Fruit fly (Drosophila melanogaster) whole organism, prepupa: Measurements from ENCODE around the gene Nrd1.

Source experiments
- Blimp-1 ChIP-seq: fragments of 200-800 bp; sonication (Bioruptor generic); optimal IDR thresholded peaks from 3 replicates; lab custom pipeline; 2017; ENCODE audit warnings: missing biosample characterization, missing genetic modification characterization, mild to moderate bottlenecking, moderate library complexity, missing genetic modification reagents
- CG10631 ChIP-seq: fragments of 200-800 bp; sonication (Bioruptor generic); optimal IDR thresholded peaks from 2 replicates; lab custom pipeline; 2016; ENCODE audit warnings: missing biosample characterization, missing genetic modification characterization
- CG10669 ChIP-seq: fragments of 200-800 bp; sonication (Bioruptor generic); optimal IDR thresholded peaks from 3 replicates; lab custom pipeline; 2018; ENCODE audit warnings: missing biosample characterization, mild to moderate bottlenecking, missing genetic modification characterization, moderate library complexity
- CG11294 ChIP-seq: fragments of 200-800 bp; sonication (Bioruptor generic); IDR thresholded peaks from 2 replicates; pipeline ENCODE4 v1.3.6; 2022; ENCODE audit warnings: missing biosample characterization, missing genetic modification characterization
- CG11762 ChIP-seq: fragments of 200-800 bp; sonication (Bioruptor generic); optimal IDR thresholded peaks from 3 replicates; lab custom pipeline; 2016; ENCODE audit warnings: missing biosample characterization, missing genetic modification characterization; ENCODE audit not compliant: insufficient read depth
- CG11902 ChIP-seq: fragments of 200-800 bp; sonication (Bioruptor generic); optimal IDR thresholded peaks from 3 replicates; lab custom pipeline; 2016; ENCODE audit warnings: missing biosample characterization, missing genetic modification characterization
- CG1621 ChIP-seq: fragments of 200-800 bp; sonication (Bioruptor generic); optimal IDR thresholded peaks from 3 replicates; lab custom pipeline; 2018; ENCODE audit warnings: missing biosample characterization, mild to moderate bottlenecking, missing genetic modification characterization
- CG16779 ChIP-seq: fragments of 200-800 bp; sonication (Bioruptor generic); optimal IDR thresholded peaks from 3 replicates; lab custom pipeline; 2017; ENCODE audit warnings: missing biosample characterization, mild to moderate bottlenecking, missing genetic modification characterization
- CG31627 ChIP-seq: fragments of 200-800 bp; sonication (Bioruptor generic); optimal IDR thresholded peaks from 3 replicates; lab custom pipeline; 2016; ENCODE audit warnings: missing biosample characterization, missing genetic modification characterization
- CG32006 ChIP-seq: fragments of 200-800 bp; sonication (Bioruptor generic); optimal IDR thresholded peaks from 3 replicates; lab custom pipeline; 2017; ENCODE audit warnings: missing biosample characterization, mild to moderate bottlenecking, missing genetic modification characterization
- CG34406 ChIP-seq: fragments of 200-800 bp; sonication (Bioruptor generic); optimal IDR thresholded peaks from 3 replicates; lab custom pipeline; 2016; ENCODE audit warnings: missing biosample characterization, missing genetic modification characterization
- CG3919 ChIP-seq: fragments of 200-800 bp; sonication (Bioruptor generic); optimal IDR thresholded peaks from 3 replicates; lab custom pipeline; 2016; ENCODE audit warnings: missing biosample characterization, missing genetic modification characterization
- CG4318 ChIP-seq: fragments of 200-800 bp; sonication (Bioruptor generic); optimal IDR thresholded peaks from 3 replicates; lab custom pipeline; 2017; ENCODE audit warnings: missing biosample characterization, mild to moderate bottlenecking, missing genetic modification characterization
- CG6163 ChIP-seq: fragments of 200-800 bp; sonication (Bioruptor generic); IDR thresholded peaks from 3 replicates; pipeline ENCODE4 v1.3.6; 2022; ENCODE audit warnings: missing biosample characterization, missing genetic modification characterization
- CG6276 ChIP-seq: fragments of 200-800 bp; sonication (Bioruptor generic); optimal IDR thresholded peaks from 2 replicates; lab custom pipeline; 2017; ENCODE audit warnings: missing biosample characterization, mild to moderate bottlenecking, missing genetic modification characterization
- CG6808 ChIP-seq: fragments of 200-800 bp; sonication (Bioruptor generic); optimal IDR thresholded peaks from 3 replicates; lab custom pipeline; 2017; ENCODE audit warnings: missing biosample characterization, missing genetic modification characterization, mild to moderate bottlenecking, moderate library complexity, missing genetic modification reagents
- CG6854 ChIP-seq: fragments of 200-800 bp; sonication (Bioruptor generic); optimal IDR thresholded peaks from 2 replicates; lab custom pipeline; 2017; ENCODE audit warnings: missing biosample characterization, mild to moderate bottlenecking, missing genetic modification characterization
- CG8632 ChIP-seq: fragments of 200-800 bp; sonication (Bioruptor generic); optimal IDR thresholded peaks from 3 replicates; lab custom pipeline; 2016; ENCODE audit warnings: missing biosample characterization, missing genetic modification characterization
- CG9139 ChIP-seq: fragments of 200-800 bp; sonication (Bioruptor generic); optimal IDR thresholded peaks from 3 replicates; lab custom pipeline; 2017; ENCODE audit warnings: missing biosample characterization, mild to moderate bottlenecking, missing genetic modification characterization
- Eip75B ChIP-seq: fragments of 200-800 bp; sonication (Bioruptor generic); optimal IDR thresholded peaks from 3 replicates; lab custom pipeline; 2016; ENCODE audit warnings: missing biosample characterization, missing genetic modification characterization
- Eip78C ChIP-seq: fragments of 200-800 bp; sonication (Bioruptor generic); peaks from one replicate; lab custom pipeline; 2016; ENCODE audit warnings: missing biosample characterization, missing genetic modification characterization
- Eip93F ChIP-seq: fragments of 200-800 bp; sonication (Bioruptor generic); optimal IDR thresholded peaks from 2 replicates; lab custom pipeline; 2016; ENCODE audit warnings: missing biosample characterization, mild to moderate bottlenecking, missing genetic modification characterization
- Ets96B ChIP-seq: fragments of 200-800 bp; optimal IDR thresholded peaks from 2 replicates; lab custom pipeline; 2019; ENCODE audit warnings: missing biosample characterization, mild to moderate bottlenecking, missing genetic modification characterization, moderate library complexity
- Gug ChIP-seq: fragments of 200-800 bp; sonication (Bioruptor generic); IDR thresholded peaks from 2 replicates; pipeline ENCODE4 v1.3.6; 2022; ENCODE audit warnings: missing biosample characterization, missing genetic modification characterization
- Hr38 ChIP-seq: sonication (Bioruptor generic); optimal IDR thresholded peaks from 2 replicates; lab custom pipeline; 2016; ENCODE audit warnings: missing biosample characterization, missing genetic modification characterization
- Hr39 ChIP-seq: fragments of 200-800 bp; sonication (Bioruptor generic); optimal IDR thresholded peaks from 2 replicates; lab custom pipeline; 2016; ENCODE audit warnings: missing biosample characterization, missing genetic modification characterization
- Hr4 ChIP-seq: fragments of 200-800 bp; sonication (Bioruptor generic); optimal IDR thresholded peaks from 3 replicates; lab custom pipeline; 2016; ENCODE audit warnings: missing biosample characterization, missing genetic modification characterization
- Lpt ChIP-seq: fragments of 200-800 bp; sonication (Bioruptor generic); optimal IDR thresholded peaks from 3 replicates; lab custom pipeline; 2016; ENCODE audit warnings: missing biosample characterization, missing genetic modification characterization
- Met ChIP-seq: fragments of 200-800 bp; sonication (Bioruptor generic); optimal IDR thresholded peaks from 3 replicates; lab custom pipeline; 2016; ENCODE audit warnings: missing biosample characterization, missing genetic modification characterization
- OdsH ChIP-seq: fragments of 200-800 bp; sonication (Bioruptor generic); optimal IDR thresholded peaks from 3 replicates; lab custom pipeline; 2016; ENCODE audit warnings: missing biosample characterization, missing genetic modification characterization
- Smox ChIP-seq: fragments of 200-800 bp; sonication (Bioruptor generic); optimal IDR thresholded peaks from 3 replicates; lab custom pipeline; 2016; ENCODE audit warnings: missing biosample characterization, missing genetic modification characterization
- Sox15 ChIP-seq: fragments of 200-800 bp; sonication (Bioruptor generic); optimal IDR thresholded peaks from 3 replicates; lab custom pipeline; 2016; ENCODE audit warnings: missing biosample characterization, missing genetic modification characterization
- achi ChIP-seq: fragments of 200-800 bp; sonication (Bioruptor generic); optimal IDR thresholded peaks from 3 replicates; lab custom pipeline; 2016; ENCODE audit warnings: missing biosample characterization, missing genetic modification characterization
- acj6 ChIP-seq: fragments of 200-800 bp; sonication (Bioruptor generic); optimal IDR thresholded peaks from 3 replicates; lab custom pipeline; 2016; ENCODE audit warnings: missing biosample characterization, missing genetic modification characterization
- cyc ChIP-seq: fragments of 200-800 bp; sonication (Bioruptor generic); optimal IDR thresholded peaks from 3 replicates; lab custom pipeline; 2016; ENCODE audit warnings: missing biosample characterization, missing genetic modification characterization
- dac ChIP-seq: fragments of 200-800 bp; sonication (Bioruptor generic); optimal IDR thresholded peaks from 2 replicates; lab custom pipeline; 2017; ENCODE audit warnings: missing biosample characterization, mild to moderate bottlenecking, missing genetic modification characterization
- dsx ChIP-seq: fragments of 200-800 bp; optimal IDR thresholded peaks from 3 replicates; lab custom pipeline; 2019; ENCODE audit warnings: missing biosample characterization, mild to moderate bottlenecking, missing genetic modification characterization, moderate library complexity; ENCODE audit not compliant: poor library complexity, severe bottlenecking
- esn ChIP-seq: fragments of 200-800 bp; sonication (Bioruptor generic); optimal IDR thresholded peaks from 2 replicates; lab custom pipeline; 2016; ENCODE audit warnings: missing biosample characterization, mild to moderate bottlenecking, missing genetic modification characterization, moderate library complexity
- fd85E ChIP-seq: fragments of 200-800 bp; sonication (Bioruptor generic); optimal IDR thresholded peaks from 3 replicates; lab custom pipeline; 2016; ENCODE audit warnings: missing biosample characterization, missing genetic modification characterization
- fkh ChIP-seq: fragments of 200-800 bp; sonication (Bioruptor generic); optimal IDR thresholded peaks from 3 replicates; lab custom pipeline; 2017; ENCODE audit warnings: missing biosample characterization, mild to moderate bottlenecking, missing genetic modification characterization, moderate library complexity
- lz ChIP-seq: fragments of 200-800 bp; sonication (Bioruptor generic); optimal IDR thresholded peaks from 3 replicates; lab custom pipeline; 2016; ENCODE audit warnings: missing biosample characterization, missing genetic modification characterization
- net ChIP-seq: fragments of 200-800 bp; sonication (Bioruptor generic); optimal IDR thresholded peaks from 3 replicates; lab custom pipeline; 2016; ENCODE audit warnings: missing biosample characterization, missing genetic modification characterization
- pdm3 ChIP-seq: fragments of 200-800 bp; sonication (Bioruptor generic); optimal IDR thresholded peaks from 3 replicates; lab custom pipeline; 2016; ENCODE audit warnings: missing biosample characterization, missing genetic modification characterization
- salr ChIP-seq, 2 experiments: fragments of 200-800 bp; sonication (Bioruptor generic); optimal IDR thresholded peaks; 3 replicates each; lab custom pipeline; 2016 to 2018; ENCODE audit warnings: missing biosample characterization in 2 of 2, missing genetic modification characterization in 2 of 2, mild to moderate bottlenecking in 1 of 2
- ss ChIP-seq, 2 experiments: fragments of 200-800 bp; sonication (Bioruptor generic); optimal IDR thresholded peaks; 2 replicates in 1 of 2; 3 replicates in 1 of 2; lab custom pipeline; 2017 to 2018; ENCODE audit warnings: mild to moderate bottlenecking in 2 of 2, missing biosample characterization in 2 of 2, missing genetic modification characterization in 2 of 2, moderate library complexity in 1 of 2
- svp ChIP-seq: fragments of 200-800 bp; sonication (Bioruptor generic); peaks from one replicate; lab custom pipeline; 2016; ENCODE audit warnings: missing biosample characterization, missing genetic modification characterization
- vri ChIP-seq: fragments of 200-800 bp; sonication (Bioruptor generic); optimal IDR thresholded peaks from 3 replicates; lab custom pipeline; 2016; ENCODE audit warnings: missing biosample characterization, mild to moderate bottlenecking, missing genetic modification characterization

The Nrd1 gene

DNA sequence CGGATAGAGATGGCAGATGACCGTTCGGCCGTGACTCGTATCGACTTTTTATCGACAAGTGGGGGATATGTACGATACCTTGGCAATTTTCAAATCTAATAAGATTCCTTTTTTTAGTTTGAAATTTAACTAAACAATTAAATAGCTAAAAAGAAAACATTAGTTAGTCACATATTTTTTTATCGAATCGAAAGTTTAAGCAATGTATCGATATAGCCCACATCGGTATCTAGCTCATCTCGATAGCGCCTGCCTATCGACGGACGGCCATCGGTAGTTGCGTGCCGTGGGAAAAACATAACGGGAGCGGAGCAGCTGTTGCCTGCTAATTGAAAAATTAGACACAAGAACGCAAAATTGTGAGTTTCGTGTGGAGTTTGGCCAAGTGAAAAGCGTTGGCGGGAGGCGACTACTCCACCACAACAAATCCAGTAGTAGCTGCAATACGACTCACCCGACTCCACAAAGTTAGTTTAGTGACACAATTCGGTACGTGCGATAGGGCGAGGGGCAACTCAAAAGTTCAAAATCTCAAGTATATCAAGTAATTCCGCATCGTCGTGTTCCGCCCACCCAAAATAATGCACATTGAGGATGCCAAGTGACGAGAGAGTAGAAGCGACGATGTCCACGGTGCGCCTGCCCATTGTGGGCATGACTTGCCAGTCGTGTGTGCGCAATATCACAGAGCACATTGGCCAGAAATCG lies 13.8 kb downstream of the Nrd1 start, which contains the start of the genes CG10347 and ATP7 (continued):
- TF ChIP-seq CG11294: no peak
- TF ChIP-seq CG31627 (GFP tag; lab: Kevin White, UChicago): peak; percentile 21
- peak; percentile 22 for TF ChIP-seq Smox (GFP tag; lab: Kevin White, UChicago)
- peak; percentile 7 for TF ChIP-seq cyc
- no peak for TF ChIP-seq CG10669 (GFP tag; lab: Kevin White, UChicago)
- peak; percentile 41 for TF ChIP-seq fkh (GFP tag; lab: Kevin White, UChicago)
- TF ChIP-seq Lpt: no peak
- no peak for TF ChIP-seq CG8632 (GFP tag; lab: Kevin White, UChicago)
- peak; percentile 15 for TF ChIP-seq Hr4 (GFP tag; lab: Kevin White, UChicago)
- TF ChIP-seq Met (GFP tag; lab: Kevin White, UChicago): peak; percentile 38
- TF ChIP-seq esn (GFP tag; lab: Kevin White, UChicago): peak; percentile 50
- TF ChIP-seq CG16779: no peak
- TF ChIP-seq Eip75B (GFP tag; lab: Kevin White, UChicago): peak; percentile 22
- no peak for TF ChIP-seq dsx (GFP tag; lab: Kevin White, UChicago)
- peak; percentile 9 for TF ChIP-seq CG3919 (GFP tag; lab: Kevin White, UChicago)
- no peak for TF ChIP-seq CG6276 (GFP tag; lab: Kevin White, UChicago)
- TF ChIP-seq Blimp-1 (GFP tag; lab: Kevin White, UChicago): no peak
- TF ChIP-seq CG34406 (GFP tag; lab: Kevin White, UChicago): no peak
- TF ChIP-seq fd85E (GFP tag; lab: Kevin White, UChicago): no peak
- no peak for TF ChIP-seq CG6163 (GFP tag; lab: Robert Waterston, UW)
- TF ChIP-seq Sox15: no peak
- no peak for TF ChIP-seq CG32006 (GFP tag; lab: Kevin White, UChicago)
- TF ChIP-seq dac (GFP tag; lab: Kevin White, UChicago): no peak
- peak; percentile 7 for TF ChIP-seq acj6
- TF ChIP-seq CG11902 (GFP tag; lab: Kevin White, UChicago): no peak
- no peak for TF ChIP-seq CG9139 (GFP tag; lab: Kevin White, UChicago)
- TF ChIP-seq svp (GFP tag; lab: Kevin White, UChicago): peak; percentile 67
- TF ChIP-seq salr (GFP tag; optimal IDR thresholded peaks at IDR 0.05; lab: Kevin White, UChicago): no peak
- peak; percentile 21 for TF ChIP-seq lz
- no peak for TF ChIP-seq Eip93F (GFP tag; lab: Kevin White, UChicago)
- peak; percentile 25 for TF ChIP-seq OdsH
- TF ChIP-seq ss (GFP tag; optimal IDR thresholded peaks at IDR 0.05; lab: Kevin White, UChicago): peak; percentile 25 to 57
- no peak for TF ChIP-seq Ets96B (tag; lab: Kevin White, UChicago)
- no peak for TF ChIP-seq CG6808 (GFP tag; lab: Kevin White, UChicago)
- no peak for TF ChIP-seq CG11762
- no peak for TF ChIP-seq CG4318
- TF ChIP-seq Gug (GFP tag; lab: Robert Waterston, UW): no peak

DNA sequence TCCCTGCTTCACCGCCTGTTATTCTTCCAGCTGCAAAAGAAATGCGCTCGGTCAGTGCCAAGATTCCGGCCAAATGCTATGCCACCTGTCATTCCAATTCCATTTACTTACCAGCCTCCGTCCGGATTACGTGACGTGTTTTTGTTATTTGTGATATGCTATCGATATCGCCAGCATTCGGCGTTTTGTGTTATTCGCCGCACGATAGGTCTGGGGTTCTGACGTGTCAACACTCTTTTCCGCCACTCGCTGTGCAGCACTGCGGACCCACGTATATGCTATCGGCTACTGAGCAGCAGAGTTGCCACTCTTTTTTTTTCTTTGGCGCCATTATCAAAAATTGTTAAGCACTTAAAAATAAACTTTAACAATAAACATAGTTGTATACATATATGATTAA lies 16.4 kb downstream of the Nrd1 start, which contains the start of gene p24-1:
TSS of gene p24-1 (minus strand) at position 221 of the 400 bp plus-strand sequence.
- TF ChIP-seq CG31627 (GFP tag; lab: Kevin White, UChicago) (peak; percentile 50), net (GFP tag; lab: Kevin White, UChicago) (no peak), CG4318 (no peak), CG16779 (no peak), fkh (GFP tag; lab: Kevin White, UChicago) (peak; percentile 65), Hr38 (GFP tag; lab: Kevin White, UChicago) (no peak), CG6854 (GFP tag; lab: Kevin White, UChicago) (no peak), dac (GFP tag; lab: Kevin White, UChicago) (no peak), Hr39 (GFP tag; lab: Kevin White, UChicago) (peak; percentile 29), OdsH (peak; percentile 9), CG10631 (GFP tag; lab: Kevin White, UChicago) (peak; percentile 27), CG9139 (GFP tag; lab: Kevin White, UChicago) (no peak), Eip78C (GFP tag; lab: Kevin White, UChicago) (peak; percentile 37), CG10669 (GFP tag; lab: Kevin White, UChicago) (no peak), CG34406 (GFP tag; lab: Kevin White, UChicago) (no peak), Eip93F (GFP tag; lab: Kevin White, UChicago) (no peak), esn (GFP tag; lab: Kevin White, UChicago) (peak; percentile 40), CG1621 (tag; lab: Kevin White, UChicago) (peak; percentile 98), Sox15 (no peak), achi (GFP tag; lab: Kevin White, UChicago) (peak; percentile 96), lz (peak; percentile 49), vri (GFP tag; lab: Kevin White, UChicago) (peak; percentile 73), cyc (peak; percentile 49), Gug (GFP tag; lab: Robert Waterston, UW) (no peak), CG6808 (GFP tag; lab: Kevin White, UChicago) (no peak), pdm3 (GFP tag; lab: Kevin White, UChicago) (no peak), Ets96B (tag; lab: Kevin White, UChicago) (no peak), dsx (GFP tag; lab: Kevin White, UChicago) (no peak)
